Fruit fly (Drosophila melanogaster) S2 (cell line): ENCODE results near the gene CG14644.

ENCODE experiments used
- CG8478 ChIP-seq: fragments of >200 bp; optimal IDR thresholded peaks from 2 replicates; lab custom pipeline; 2018
- CTCF ChIP-seq, 2 experiments: fragments of >200 bp; optimal IDR thresholded peaks; 2 replicates each; lab custom pipeline; 2018

DNA sequence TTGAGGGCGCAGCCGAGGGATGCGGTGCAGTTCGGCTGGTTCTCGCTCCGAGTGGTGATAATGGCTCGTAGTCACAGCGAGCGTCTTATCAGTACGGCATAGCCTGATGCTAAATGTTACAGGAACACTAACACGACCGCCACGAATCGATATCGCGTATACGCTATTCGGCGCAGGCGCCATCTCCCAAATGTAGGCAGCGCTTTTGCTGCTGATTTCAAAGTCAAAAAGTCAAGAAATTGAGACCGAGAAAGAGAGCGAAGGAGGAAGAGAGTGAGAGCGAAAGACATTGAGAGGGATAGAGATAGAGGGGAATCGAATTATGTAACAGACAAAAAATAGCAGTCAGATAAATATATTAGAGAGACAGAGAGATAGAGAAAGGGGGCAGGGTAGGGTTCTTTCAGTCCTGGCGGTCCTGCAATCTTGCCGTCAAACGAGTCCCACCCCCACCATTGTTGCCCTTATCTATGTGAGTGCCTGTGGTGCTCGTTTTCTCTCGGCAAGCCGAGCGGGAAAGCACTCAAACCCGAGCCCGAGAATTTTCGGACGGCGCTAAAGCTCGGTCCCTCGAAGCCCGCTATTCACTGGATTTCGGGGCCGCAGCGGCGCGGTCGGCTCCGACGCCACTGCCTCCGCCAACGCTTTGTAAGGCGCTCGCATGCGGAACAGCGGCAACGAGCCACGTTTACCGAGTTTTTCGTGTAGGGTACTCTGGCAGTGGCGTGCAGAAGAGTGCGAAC is 28.4 kb upstream of the CG14644 start:
- TF ChIP-seq CTCF (optimal IDR thresholded peaks at IDR 0.05; lab: Kevin White, UChicago), result no peak
- no peak for TF ChIP-seq CG8478 (lab: Kevin White, UChicago)
